Fruit fly (Drosophila melanogaster) whole organism, embryonic: ENCODE data around the gene fru.

Experiments
- Abd-B ChIP-seq: fragments of 200-800 bp; sonication (Bioruptor generic); optimal IDR thresholded peaks from 2 replicates; lab custom pipeline; 2018; ENCODE audit warnings: missing biosample characterization, mild to moderate bottlenecking, missing genetic modification characterization, moderate library complexity
- Antp ChIP-seq: fragments of 200-800 bp; sonication (Bioruptor generic); optimal IDR thresholded peaks from 3 replicates; lab custom pipeline; 2016; ENCODE audit warnings: missing biosample characterization, missing genetic modification characterization
- Atf6 ChIP-seq: fragments of 200-800 bp; sonication (Bioruptor generic); IDR thresholded peaks from 2 replicates; pipeline ENCODE4 v1.3.6; 2022; ENCODE audit warnings: missing biosample characterization, missing genetic modification characterization
- B-H1 ChIP-seq: fragments of 200-800 bp; sonication (Bioruptor generic); IDR thresholded peaks from 3 replicates; pipeline ENCODE4 v1.3.6; 2022; ENCODE audit warnings: missing biosample characterization, missing genetic modification characterization
- CG11085 ChIP-seq: fragments of 200-800 bp; sonication (Bioruptor generic); IDR thresholded peaks from 2 replicates; pipeline ENCODE4 v1.3.6; 2022; ENCODE audit warnings: missing biosample characterization, missing genetic modification characterization
- CG11398 ChIP-seq: fragments of 200-800 bp; sonication (Bioruptor generic); optimal IDR thresholded peaks from 2 replicates; lab custom pipeline; 2016; ENCODE audit warnings: missing biosample characterization, missing genetic modification characterization
- CG12104 ChIP-seq: fragments of 200-800 bp; sonication (Bioruptor generic); optimal IDR thresholded peaks from 3 replicates; lab custom pipeline; 2016; ENCODE audit warnings: missing biosample characterization, missing genetic modification characterization
- CG15011 ChIP-seq: fragments of 200-800 bp; sonication (Bioruptor generic); optimal IDR thresholded peaks from 3 replicates; lab custom pipeline; 2018; ENCODE audit warnings: missing biosample characterization, mild to moderate bottlenecking, missing genetic modification characterization
- CG16863 ChIP-seq: fragments of 200-800 bp; sonication (Bioruptor generic); optimal IDR thresholded peaks from 3 replicates; lab custom pipeline; 2016; ENCODE audit warnings: missing biosample characterization, missing genetic modification characterization
- CG18619 ChIP-seq: fragments of 200-800 bp; sonication (Bioruptor generic); optimal IDR thresholded peaks from 3 replicates; lab custom pipeline; 2017; ENCODE audit warnings: missing biosample characterization, mild to moderate bottlenecking, missing genetic modification characterization
- CG3065 ChIP-seq: fragments of 200-800 bp; sonication (Bioruptor generic); optimal IDR thresholded peaks from 2 replicates; lab custom pipeline; 2016; ENCODE audit warnings: missing biosample characterization, missing genetic modification characterization
- CG31365 ChIP-seq: fragments of 200-800 bp; sonication (Bioruptor generic); optimal IDR thresholded peaks from 2 replicates; lab custom pipeline; 2018; ENCODE audit warnings: missing biosample characterization, mild to moderate bottlenecking, missing genetic modification characterization
- CG31388 ChIP-seq: fragments of 200-800 bp; sonication (Bioruptor generic); optimal IDR thresholded peaks from 2 replicates; lab custom pipeline; 2016; ENCODE audit warnings: missing biosample characterization, missing genetic modification characterization
- CG34376 ChIP-seq: fragments of 200-800 bp; sonication (Bioruptor generic); optimal IDR thresholded peaks from 2 replicates; lab custom pipeline; 2018; ENCODE audit warnings: missing biosample characterization, mild to moderate bottlenecking, missing genetic modification characterization
- CG4424 ChIP-seq: fragments of 200-800 bp; sonication (Bioruptor generic); optimal IDR thresholded peaks from 3 replicates; lab custom pipeline; 2016; ENCODE audit warnings: missing biosample characterization, missing genetic modification characterization
- CG4617 ChIP-seq: fragments of 200-800 bp; sonication (Bioruptor generic); optimal IDR thresholded peaks from 3 replicates; lab custom pipeline; 2016; ENCODE audit warnings: missing biosample characterization, missing genetic modification characterization, borderline replicate concordance
- CG5180 ChIP-seq: fragments of 200-800 bp; sonication (Bioruptor generic); optimal IDR thresholded peaks from 3 replicates; lab custom pipeline; 2017; ENCODE audit warnings: missing biosample characterization, missing genetic modification characterization, mild to moderate bottlenecking, moderate library complexity, missing genetic modification reagents
- CG7556 ChIP-seq: fragments of 200-800 bp; sonication (Bioruptor generic); optimal IDR thresholded peaks from 2 replicates; lab custom pipeline; 2017; ENCODE audit warnings: missing biosample characterization, mild to moderate bottlenecking, missing genetic modification characterization
- D19A ChIP-seq: fragments of 200-800 bp; optimal IDR thresholded peaks from 3 replicates; lab custom pipeline; 2019; ENCODE audit warnings: missing biosample characterization, mild to moderate bottlenecking, missing genetic modification characterization, moderate library complexity
- Dip2 ChIP-seq: fragments of 200-800 bp; sonication (Bioruptor generic); IDR thresholded peaks from 2 replicates; pipeline ENCODE4 v1.3.6; 2022; ENCODE audit warnings: missing biosample characterization, missing genetic modification characterization
- Ets97D ChIP-seq: fragments of 200-800 bp; sonication (Bioruptor generic); optimal IDR thresholded peaks from 3 replicates; lab custom pipeline; 2016; ENCODE audit warnings: missing biosample characterization, missing genetic modification characterization
- Fer2 ChIP-seq: fragments of 200-800 bp; sonication (Bioruptor generic); optimal IDR thresholded peaks from 2 replicates; lab custom pipeline; 2018; ENCODE audit warnings: missing biosample characterization, mild to moderate bottlenecking, missing genetic modification characterization, moderate library complexity
- GATAe ChIP-seq: fragments of 200-800 bp; sonication (Bioruptor generic); conservative IDR thresholded peaks from 2 replicates; pipeline ENCODE4 v1.3.6; 2022; ENCODE audit warnings: missing biosample characterization, missing genetic modification characterization
- Hmr ChIP-seq: fragments of 200-800 bp; sonication (Bioruptor generic); optimal IDR thresholded peaks from 3 replicates; lab custom pipeline; 2017; ENCODE audit warnings: mild to moderate bottlenecking, missing biosample characterization, missing genetic modification reagents, missing genetic modification characterization
- Kr ChIP-seq: fragments of 200-800 bp; sonication (Bioruptor generic); optimal IDR thresholded peaks from 2 replicates; lab custom pipeline; 2017; ENCODE audit warnings: missing biosample characterization, mild to moderate bottlenecking, missing genetic modification characterization
- Mad ChIP-seq: fragments of 200-800 bp; sonication (Bioruptor generic); optimal IDR thresholded peaks from 2 replicates; lab custom pipeline; 2016; ENCODE audit warnings: missing biosample characterization, missing genetic modification characterization
- NC2α ChIP-seq: fragments of 200-800 bp; sonication (Bioruptor generic); optimal IDR thresholded peaks from 2 replicates; lab custom pipeline; 2016; ENCODE audit warnings: missing biosample characterization, missing genetic modification characterization
- Optix ChIP-seq: fragments of 200-800 bp; sonication (Bioruptor generic); IDR thresholded peaks from 3 replicates; pipeline ENCODE4 v1.3.6; 2022; ENCODE audit warnings: missing biosample characterization, missing genetic modification characterization
- Stat92E ChIP-seq, 3 experiments: fragments of >200 bp in 2 of 3; fragments of 200-800 bp in 1 of 3; sonication (Bioruptor generic) in 1 of 3; optimal IDR thresholded peaks; 2 replicates each; lab custom pipeline; 2017 to 2019; ENCODE audit warnings: missing biosample characterization in 3 of 3, missing genetic modification characterization in 3 of 3, mild to moderate bottlenecking in 1 of 3, moderate library complexity in 1 of 3
- Vsx1 ChIP-seq: fragments of 200-800 bp; sonication (Bioruptor generic); optimal IDR thresholded peaks from 2 replicates; lab custom pipeline; 2017; ENCODE audit warnings: missing biosample characterization, mild to moderate bottlenecking, missing genetic modification characterization, missing genetic modification reagents
- ara ChIP-seq: fragments of 200-800 bp; sonication (Bioruptor generic); IDR thresholded peaks from 2 replicates; pipeline ENCODE4 v1.3.6; 2022; ENCODE audit warnings: missing biosample characterization, missing genetic modification characterization
- bab2 ChIP-seq: fragments of 200-800 bp; sonication (Bioruptor generic); optimal IDR thresholded peaks from 2 replicates; lab custom pipeline; 2016; ENCODE audit warnings: missing biosample characterization, missing genetic modification characterization
- corto ChIP-seq: fragments of 200-800 bp; sonication (Bioruptor generic); optimal IDR thresholded peaks from 2 replicates; lab custom pipeline; 2016; ENCODE audit warnings: missing biosample characterization, mild to moderate bottlenecking, missing genetic modification characterization, moderate library complexity
- cwo ChIP-seq: fragments of 200-800 bp; sonication (Bioruptor generic); optimal IDR thresholded peaks from 3 replicates; lab custom pipeline; 2017; ENCODE audit warnings: missing biosample characterization, missing genetic modification characterization, mild to moderate bottlenecking, moderate library complexity, missing genetic modification reagents
- da ChIP-seq: fragments of 200-800 bp; sonication (Bioruptor generic); optimal IDR thresholded peaks from 2 replicates; lab custom pipeline; 2016; ENCODE audit warnings: missing biosample characterization, missing genetic modification characterization
- emc ChIP-seq: fragments of 200-800 bp; sonication (Bioruptor generic); optimal IDR thresholded peaks from 2 replicates; lab custom pipeline; 2016; ENCODE audit warnings: missing biosample characterization, missing genetic modification characterization
- esg ChIP-seq: fragments of 200-800 bp; sonication (Bioruptor generic); conservative IDR thresholded peaks from 2 replicates; pipeline ENCODE4 v1.3.6; 2022; ENCODE audit warnings: missing biosample characterization, missing genetic modification characterization
- eyg ChIP-seq: fragments of 200-800 bp; sonication (Bioruptor generic); optimal IDR thresholded peaks from 3 replicates; lab custom pipeline; 2016; ENCODE audit warnings: missing biosample characterization, missing genetic modification characterization
- gsb ChIP-seq: fragments of 200-800 bp; sonication (Bioruptor generic); IDR thresholded peaks from 2 replicates; pipeline ENCODE4 v1.3.6; 2022; ENCODE audit warnings: missing biosample characterization, missing genetic modification characterization
- insv ChIP-seq, 2 experiments: fragments of 200-800 bp; sonication (Bioruptor generic); optimal IDR thresholded peaks; 3 replicates each; lab custom pipeline; 2016 to 2018; ENCODE audit warnings: missing biosample characterization in 2 of 2, missing genetic modification characterization in 2 of 2
- lmd ChIP-seq: fragments of 200-800 bp; sonication (Bioruptor generic); IDR thresholded peaks from 2 replicates; pipeline ENCODE4 v1.3.6; 2022; ENCODE audit warnings: missing biosample characterization, missing genetic modification characterization
- peb ChIP-seq: fragments of 200-800 bp; sonication (Bioruptor generic); IDR thresholded peaks from 2 replicates; pipeline ENCODE4 v1.3.6; 2022; ENCODE audit warnings: missing biosample characterization, missing genetic modification characterization
- pho ChIP-seq: fragments of 200-800 bp; sonication (Bioruptor generic); optimal IDR thresholded peaks from 2 replicates; lab custom pipeline; 2016; ENCODE audit warnings: missing biosample characterization, missing genetic modification characterization
- pnt ChIP-seq: fragments of 200-800 bp; sonication (Bioruptor generic); optimal IDR thresholded peaks from 3 replicates; lab custom pipeline; 2016; ENCODE audit warnings: missing biosample characterization, missing genetic modification characterization
- prd ChIP-seq, 3 experiments: fragments of >200 bp in 2 of 3; fragments of 200-800 bp in 1 of 3; sonication (Bioruptor generic) in 1 of 3; optimal IDR thresholded peaks in 2 of 3; IDR thresholded peaks in 1 of 3; 2 replicates in 2 of 3; 3 replicates in 1 of 3; pipeline versions ENCODE4 v1.3.6 to Lab custom; 2017 to 2022; ENCODE audit warnings: missing biosample characterization in 1 of 3, missing genetic modification characterization in 1 of 3
- pzg ChIP-seq: fragments of 200-800 bp; sonication (Bioruptor generic); optimal IDR thresholded peaks from 3 replicates; lab custom pipeline; 2018; ENCODE audit warnings: missing biosample characterization, mild to moderate bottlenecking, missing genetic modification characterization, moderate library complexity
- slp2 ChIP-seq: fragments of 200-800 bp; sonication (Bioruptor generic); optimal IDR thresholded peaks from 2 replicates; lab custom pipeline; 2016; ENCODE audit warnings: missing biosample characterization, missing genetic modification characterization
- sr ChIP-seq: fragments of 200-800 bp; sonication (Bioruptor generic); IDR thresholded peaks from 3 replicates; pipeline ENCODE4 v1.3.6; 2022; ENCODE audit warnings: missing biosample characterization, missing genetic modification characterization
- tll ChIP-seq, 2 experiments: fragments of 200-800 bp in 1 of 2; fragments of >200 bp in 1 of 2; sonication (Bioruptor generic) in 1 of 2; optimal IDR thresholded peaks; 2 replicates each; lab custom pipeline; 2017 to 2019; ENCODE audit warnings: missing biosample characterization in 2 of 2, missing genetic modification characterization in 2 of 2, mild to moderate bottlenecking in 1 of 2, moderate library complexity in 1 of 2
- usp ChIP-seq: fragments of >200 bp; optimal IDR thresholded peaks from 2 replicates; lab custom pipeline; 2017; ENCODE audit warnings: missing biosample characterization, missing genetic modification characterization
- zf30C ChIP-seq: fragments of 200-800 bp; sonication (Bioruptor generic); optimal IDR thresholded peaks from 3 replicates; lab custom pipeline; 2018; ENCODE audit warnings: missing biosample characterization, mild to moderate bottlenecking, missing genetic modification characterization

Gene fru

DNA sequence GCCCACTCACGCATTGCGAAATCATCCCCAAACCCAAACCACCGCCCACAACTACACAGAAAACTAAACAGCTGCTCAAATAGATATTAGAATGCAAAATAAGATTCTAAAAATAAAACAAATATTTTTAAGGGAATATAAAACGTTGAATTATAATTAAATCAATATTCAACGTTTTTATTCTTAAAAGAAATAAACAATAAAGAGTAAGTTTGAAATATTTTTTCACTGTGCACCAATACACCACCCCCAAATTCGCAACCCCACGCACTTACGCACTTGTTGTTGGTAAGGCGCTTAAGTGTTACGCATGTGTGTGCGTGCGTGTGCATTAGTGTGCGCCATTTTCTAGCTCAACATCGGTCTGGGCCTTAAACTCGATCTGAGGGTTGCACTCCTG is 37.0 kb downstream of the fru start (continued):
- TF ChIP-seq esg (peak; percentile 72), CG31365 (tag; lab: Kevin White, UChicago) (no peak), Abd-B (GFP tag; lab: Kevin White, UChicago) (no peak), zf30C (no peak), eyg (GFP tag; lab: Kevin White, UChicago) (no peak), CG4424 (GFP tag; lab: Kevin White, UChicago) (peak; percentile 19), emc (GFP tag; lab: Kevin White, UChicago) (no peak), Fer2 (tag; lab: Kevin White, UChicago) (peak; percentile 45), Vsx1 (GFP tag; lab: Kevin White, UChicago) (no peak), pzg (no peak), CG3065 (GFP tag; lab: Kevin White, UChicago) (no peak), CG18619 (GFP tag; lab: Kevin White, UChicago) (peak; percentile 17), CG4617 (no peak), CG12104 (peak; percentile 4), slp2 (GFP tag; lab: Kevin White, UChicago) (no peak), pnt (GFP tag; lab: Kevin White, UChicago) (no peak), Hmr (GFP tag; lab: Kevin White, UChicago) (peak; percentile 78), GATAe (GFP tag; lab: Robert Waterston, UW) (0 out of 2 replicates have a peak, but pooled peaks have one; percentile 22), NC2α (GFP tag; lab: Kevin White, UChicago) (no peak), CG5180 (peak; percentile 17), CG11398 (GFP tag; lab: Kevin White, UChicago) (no peak), pho (no peak), ara (GFP tag; lab: Robert Waterston, UW) (peak; percentile 48; the same call in 1 of the 2 replicates), CG11085 (GFP tag; lab: Robert Waterston, UW) (peak; percentile 28; the same call in 1 of the 2 replicates), Atf6 (GFP tag; lab: Robert Waterston, UW) (peak; percentile 87), prd (optimal IDR thresholded peaks at IDR 0.05; lab: Kevin White, UChicago) (no peak), prd (GFP tag; IDR thresholded peaks at IDR 0.05; lab: Robert Waterston, UW) (peak; percentile 77), tll (GFP tag; optimal IDR thresholded peaks at IDR 0.05; lab: Kevin White, UChicago) (no peak), sr (GFP tag; lab: Robert Waterston, UW) (no peak), lmd (peak; percentile 73), da (GFP tag; lab: Kevin White, UChicago) (no peak), CG7556 (no peak), Ets97D (GFP tag; lab: Kevin White, UChicago) (no peak), cwo (GFP tag; lab: Kevin White, UChicago) (no peak), Antp (GFP tag; lab: Kevin White, UChicago) (no peak), bab2 (GFP tag; lab: Kevin White, UChicago) (no peak), corto (GFP tag; lab: Kevin White, UChicago) (no peak), peb (GFP tag; lab: Robert Waterston, UW) (no peak), Kr (no peak), B-H1 (GFP tag; lab: Robert Waterston, UW) (peak; percentile 45; the same call in 1 of the 3 replicates), Mad (GFP tag; lab: Kevin White, UChicago) (no peak), gsb (GFP tag; lab: Robert Waterston, UW) (peak; percentile 55; the same call in 1 of the 2 replicates), Optix (peak; percentile 41; the same call in 1 of the 3 replicates), CG31388 (no peak), CG15011 (GFP tag; lab: Kevin White, UChicago) (peak; percentile 13), Dip2 (GFP tag; lab: Robert Waterston, UW) (no peak), insv (GFP tag; optimal IDR thresholded peaks at IDR 0.05; lab: Kevin White, UChicago) (no peak), CG34376 (GFP tag; lab: Kevin White, UChicago) (no peak), Stat92E (GFP tag; optimal IDR thresholded peaks at IDR 0.05; lab: Kevin White, UChicago) (no peak), usp (GFP tag; lab: Kevin White, UChicago) (no peak), D19A (no peak), CG16863 (GFP tag; lab: Kevin White, UChicago) (no peak)
